Worm (Caenorhabditis elegans) whole organism, late embryonic: ENCODE data around the gene cnnm-2.

Experiments
- C08G9.2 ChIP-seq: sonication (generic microtip); optimal IDR thresholded peaks from 2 replicates; lab custom pipeline; 2016; ENCODE audit warnings: mild to moderate bottlenecking, missing genetic modification characterization, moderate library complexity, missing compliant biosample characterization
- C38D4.7 ChIP-seq: fragments of 200-800 bp; sonication (Bioruptor generic); optimal IDR thresholded peaks from 2 replicates; lab custom pipeline; 2018; ENCODE audit warnings: mild to moderate bottlenecking, missing genetic modification characterization, moderate library complexity, missing compliant biosample characterization
- F13H6.1 ChIP-seq: sonication (generic microtip); optimal IDR thresholded peaks from 2 replicates; lab custom pipeline; 2016; ENCODE audit warnings: missing genetic modification characterization, missing compliant biosample characterization
- K09A11.1 ChIP-seq: sonication (generic microtip); optimal IDR thresholded peaks from 2 replicates; lab custom pipeline; 2017; ENCODE audit warnings: antibody characterized with exemption, mild to moderate bottlenecking, missing genetic modification characterization, missing compliant biosample characterization; ENCODE audit not compliant: insufficient read depth
- T23F11.4 ChIP-seq: fragments of 200-800 bp; sonication (Bioruptor generic); optimal IDR thresholded peaks from 2 replicates; lab custom pipeline; 2018; ENCODE audit warnings: mild to moderate bottlenecking, missing genetic modification characterization, missing compliant biosample characterization
- Y22D7AL.16 ChIP-seq: sonication (generic microtip); optimal IDR thresholded peaks from 2 replicates; lab custom pipeline; 2016; ENCODE audit warnings: missing genetic modification characterization, missing compliant biosample characterization
- ceh-18 ChIP-seq: sonication (generic microtip); optimal IDR thresholded peaks from 2 replicates; lab custom pipeline; 2016; ENCODE audit warnings: missing genetic modification characterization, missing compliant biosample characterization
- ceh-19 ChIP-seq: fragments of 200-800 bp; sonication (Bioruptor generic); optimal IDR thresholded peaks from 2 replicates; lab custom pipeline; 2018; ENCODE audit warnings: mild to moderate bottlenecking, missing genetic modification characterization, missing compliant biosample characterization
- ceh-31 ChIP-seq: sonication (generic microtip); optimal IDR thresholded peaks from 2 replicates; lab custom pipeline; 2016; ENCODE audit warnings: missing genetic modification characterization, missing compliant biosample characterization
- ceh-34 ChIP-seq: sonication (generic microtip); optimal IDR thresholded peaks from 2 replicates; lab custom pipeline; 2016; ENCODE audit warnings: mild to moderate bottlenecking, missing genetic modification characterization, missing compliant biosample characterization
- ceh-6 ChIP-seq: fragments of 200-800 bp; sonication (Bioruptor generic); optimal IDR thresholded peaks from 2 replicates; lab custom pipeline; 2018; ENCODE audit warnings: mild to moderate bottlenecking, missing genetic modification characterization, missing compliant biosample characterization
- ceh-9 ChIP-seq: sonication (generic microtip); optimal IDR thresholded peaks from 2 replicates; lab custom pipeline; 2016; ENCODE audit warnings: mild to moderate bottlenecking, missing genetic modification characterization, inconsistent platforms, missing compliant biosample characterization
- che-1 ChIP-seq: sonication (generic microtip); optimal IDR thresholded peaks from 2 replicates; lab custom pipeline; 2016; ENCODE audit warnings: mild to moderate bottlenecking, missing genetic modification characterization, missing compliant biosample characterization
- dve-1 ChIP-seq: sonication (generic microtip); optimal IDR thresholded peaks from 2 replicates; lab custom pipeline; 2017; ENCODE audit warnings: antibody characterized with exemption, mild to moderate bottlenecking, missing genetic modification characterization, missing compliant biosample characterization
- elt-2 ChIP-seq: sonication (generic microtip); optimal IDR thresholded peaks from 2 replicates; lab custom pipeline; 2016; ENCODE audit warnings: missing genetic modification reagents, missing genetic modification characterization, missing compliant biosample characterization
- eyg-1 ChIP-seq: sonication (generic microtip); optimal IDR thresholded peaks from 2 replicates; lab custom pipeline; 2016; ENCODE audit warnings: missing genotype, missing genetic modification characterization, missing compliant biosample characterization
- fax-1 ChIP-seq: sonication (generic microtip); optimal IDR thresholded peaks from 2 replicates; lab custom pipeline; 2016; ENCODE audit warnings: missing genotype, missing genetic modification characterization, missing compliant biosample characterization
- fkh-10 ChIP-seq: fragments of 150-350 bp; optimal IDR thresholded peaks from 2 replicates; lab custom pipeline; 2014; ENCODE audit warnings: missing biosample characterization, missing genetic modification reagents, missing genetic modification characterization
- fkh-6 ChIP-seq: sonication (generic microtip); optimal IDR thresholded peaks from 2 replicates; lab custom pipeline; 2016; ENCODE audit warnings: missing genetic modification characterization, missing compliant biosample characterization
- gmeb-2 ChIP-seq: sonication (generic microtip); optimal IDR thresholded peaks from 2 replicates; lab custom pipeline; 2016; ENCODE audit warnings: missing genetic modification characterization, inconsistent platforms, missing compliant biosample characterization
- hlh-13 ChIP-seq: fragments of 200-800 bp; sonication (Bioruptor generic); optimal IDR thresholded peaks from 2 replicates; lab custom pipeline; 2018; ENCODE audit warnings: mild to moderate bottlenecking, missing genetic modification characterization, missing compliant biosample characterization
- hlh-30 ChIP-seq: sonication (generic microtip); optimal IDR thresholded peaks from 2 replicates; lab custom pipeline; 2017; ENCODE audit warnings: antibody characterized with exemption, missing genetic modification characterization, missing compliant biosample characterization; ENCODE audit not compliant: insufficient read depth
- hlh-6 ChIP-seq: sonication (generic microtip); optimal IDR thresholded peaks from 2 replicates; lab custom pipeline; 2016; ENCODE audit warnings: missing genotype, missing genetic modification characterization, missing compliant biosample characterization
- lim-6 ChIP-seq: sonication (generic microtip); optimal IDR thresholded peaks from 2 replicates; lab custom pipeline; 2016; ENCODE audit warnings: missing genetic modification characterization, missing compliant biosample characterization
- lin-11 ChIP-seq: fragments of 200-800 bp; sonication (Bioruptor generic); optimal IDR thresholded peaks from 2 replicates; lab custom pipeline; 2018; ENCODE audit warnings: mild to moderate bottlenecking, missing genetic modification characterization, missing compliant biosample characterization
- mec-3 ChIP-seq: sonication (generic microtip); optimal IDR thresholded peaks from 2 replicates; lab custom pipeline; 2016; ENCODE audit warnings: borderline replicate concordance, missing genetic modification characterization, missing compliant biosample characterization
- pat-9 ChIP-seq: fragments of 200-800 bp; sonication (Bioruptor generic); optimal IDR thresholded peaks from 2 replicates; lab custom pipeline; 2018; ENCODE audit warnings: mild to moderate bottlenecking, missing genetic modification characterization, moderate library complexity, missing compliant biosample characterization
- pax-1 ChIP-seq: fragments of 150-350 bp; optimal IDR thresholded peaks from 2 replicates; lab custom pipeline; 2014; ENCODE audit warnings: missing biosample characterization, missing genetic modification characterization
- pqm-1 ChIP-seq: sonication (generic microtip); optimal IDR thresholded peaks from 2 replicates; lab custom pipeline; 2016; ENCODE audit warnings: missing genetic modification characterization, missing compliant biosample characterization
- pros-1 ChIP-seq: fragments of 150-350 bp; optimal IDR thresholded peaks from 2 replicates; lab custom pipeline; 2014; ENCODE audit warnings: missing biosample characterization, missing genetic modification reagents, missing genetic modification characterization
- ref-2 ChIP-seq: sonication (generic microtip); optimal IDR thresholded peaks from 2 replicates; lab custom pipeline; 2016; ENCODE audit warnings: missing genetic modification characterization, missing compliant biosample characterization
- sdc-2 ChIP-seq: sonication (generic microtip); optimal IDR thresholded peaks from 2 replicates; lab custom pipeline; 2016; ENCODE audit warnings: missing genotype, missing genetic modification characterization, missing compliant biosample characterization
- sox-2 ChIP-seq: fragments of 200-800 bp; sonication (Bioruptor generic); IDR thresholded peaks from 2 replicates; pipeline ENCODE4 v1.3.6; 2022; ENCODE audit warnings: missing genetic modification reagents, missing genetic modification characterization, missing compliant biosample characterization
- sox-4 ChIP-seq: sonication (generic microtip); optimal IDR thresholded peaks from 2 replicates; lab custom pipeline; 2017; ENCODE audit warnings: mild to moderate bottlenecking, missing genetic modification characterization, inconsistent platforms, missing compliant biosample characterization
- tbx-7 ChIP-seq: sonication (generic microtip); optimal IDR thresholded peaks from 2 replicates; lab custom pipeline; 2016; ENCODE audit warnings: missing genotype, missing genetic modification characterization, missing compliant biosample characterization
- ttx-3 ChIP-seq: sonication (generic microtip); optimal IDR thresholded peaks from 2 replicates; lab custom pipeline; 2016; ENCODE audit warnings: missing genetic modification reagents, missing genetic modification characterization, missing compliant biosample characterization
- unc-3 ChIP-seq, 2 experiments: fragments of 200-800 bp in 1 of 2; sonication (Bioruptor generic) in 1 of 2; sonication (generic microtip) in 1 of 2; conservative IDR thresholded peaks in 1 of 2; optimal IDR thresholded peaks in 1 of 2; 2 replicates each; pipeline versions ENCODE4 v1.3.6 to Lab custom; 2016 to 2022; ENCODE audit warnings: missing compliant biosample characterization in 2 of 2, missing genetic modification characterization in 2 of 2, missing genetic modification reagents in 1 of 2
- unc-86 ChIP-seq: sonication (generic microtip); optimal IDR thresholded peaks from 2 replicates; lab custom pipeline; 2016; ENCODE audit warnings: missing genetic modification characterization, missing compliant biosample characterization

cnnm-2 gene

ce11 chrX:8817929-8818328 is 6.0 kb downstream of the cnnm-2 start:
- no peak for TF ChIP-seq unc-86 (tag; lab: Kevin White, UChicago)
- TF ChIP-seq unc-3 (GFP tag; conservative IDR thresholded peaks at IDR 0.05; lab: Robert Waterston, UW), result no peak
- TF ChIP-seq unc-3 (tag; optimal IDR thresholded peaks at IDR 0.05; lab: Kevin White, UChicago), result no peak
- peak; percentile 3 for TF ChIP-seq fkh-6
- TF ChIP-seq T23F11.4 (GFP tag; lab: Kevin White, UChicago), result no peak
- TF ChIP-seq lim-6 (tag; lab: Kevin White, UChicago), result no peak
- TF ChIP-seq ttx-3 (tag; lab: Kevin White, UChicago), result no peak
- TF ChIP-seq hlh-30 (tag; lab: Kevin White, UChicago), result no peak
- TF ChIP-seq ceh-34 (tag; lab: Kevin White, UChicago), result peak; percentile 27
- TF ChIP-seq fkh-10 (GFP tag; lab: Kevin White, UChicago), result no peak
- TF ChIP-seq dve-1 (tag; lab: Kevin White, UChicago), result no peak
- peak; percentile 26 for TF ChIP-seq sox-4 (tag; lab: Kevin White, UChicago)
- TF ChIP-seq ceh-18 (tag; lab: Kevin White, UChicago), result no peak
- peak; percentile 29 for TF ChIP-seq ref-2 (tag; lab: Kevin White, UChicago)
- TF ChIP-seq sdc-2 (tag; lab: Kevin White, UChicago), result no peak
- peak; percentile 11 for TF ChIP-seq C38D4.7 (GFP tag; lab: Kevin White, UChicago)
- TF ChIP-seq che-1 (tag; lab: Kevin White, UChicago), result peak; percentile 54
- no peak for TF ChIP-seq C08G9.2 (tag; lab: Kevin White, UChicago)
- no peak for TF ChIP-seq hlh-13
- no peak for TF ChIP-seq mec-3 (tag; lab: Kevin White, UChicago)
- no peak for TF ChIP-seq hlh-6 (tag; lab: Kevin White, UChicago)
- TF ChIP-seq gmeb-2 (tag; lab: Kevin White, UChicago), result peak; percentile 33
- no peak for TF ChIP-seq fax-1 (tag; lab: Kevin White, UChicago)
- TF ChIP-seq eyg-1, result no peak
- no peak for TF ChIP-seq lin-11 (tag; lab: Kevin White, UChicago)
- TF ChIP-seq ceh-6 (GFP tag; lab: Kevin White, UChicago), result peak; percentile 48
- peak; percentile 66 for TF ChIP-seq elt-2 (tag; lab: Kevin White, UChicago)

ce11 chrX:8819815-8820415 is 8.0 kb downstream of the cnnm-2 start:
- TF ChIP-seq ceh-19 (GFP tag; lab: Kevin White, UChicago) (no peak), Y22D7AL.16 (no peak), sdc-2 (tag; lab: Kevin White, UChicago) (no peak), fkh-10 (GFP tag; lab: Kevin White, UChicago) (no peak), lin-11 (tag; lab: Kevin White, UChicago) (no peak), sox-4 (tag; lab: Kevin White, UChicago) (no peak), eyg-1 (no peak), pqm-1 (no peak), pros-1 (tag; lab: Kevin White, UChicago) (no peak), pat-9 (tag; lab: Kevin White, UChicago) (no peak), T23F11.4 (GFP tag; lab: Kevin White, UChicago) (no peak), mec-3 (tag; lab: Kevin White, UChicago) (no peak), che-1 (tag; lab: Kevin White, UChicago) (no peak), ceh-31 (tag; lab: Kevin White, UChicago) (no peak), ceh-9 (no peak)

DNA sequence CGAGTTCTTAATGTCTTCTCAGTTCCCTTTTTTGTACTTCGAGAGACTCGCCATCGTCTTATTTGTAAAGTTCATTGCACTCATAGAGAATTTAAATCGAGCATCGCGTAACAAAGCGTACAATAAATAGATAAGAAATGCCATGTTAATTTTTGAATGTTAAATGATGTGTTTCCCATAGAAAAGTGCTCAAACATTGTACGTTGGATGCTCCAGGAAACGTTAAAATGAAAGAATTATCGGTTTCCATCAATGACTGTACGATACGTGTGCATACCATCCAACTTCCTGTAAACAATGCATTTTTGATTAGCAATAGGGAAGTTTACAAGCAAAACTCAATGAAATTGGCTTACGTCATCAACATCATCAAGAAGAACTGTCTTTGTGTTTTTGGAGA is 8.7 kb downstream of the cnnm-2 start:
- TF ChIP-seq tbx-7 (tag; lab: Kevin White, UChicago) (no peak), T23F11.4 (GFP tag; lab: Kevin White, UChicago) (no peak), hlh-30 (tag; lab: Kevin White, UChicago) (no peak), F13H6.1 (tag; lab: Kevin White, UChicago) (no peak), pros-1 (tag; lab: Kevin White, UChicago) (no peak), ttx-3 (tag; lab: Kevin White, UChicago) (no peak), K09A11.1 (no peak), pax-1 (tag; lab: Kevin White, UChicago) (no peak), pat-9 (tag; lab: Kevin White, UChicago) (no peak), ceh-19 (GFP tag; lab: Kevin White, UChicago) (no peak), ceh-31 (tag; lab: Kevin White, UChicago) (no peak), ceh-34 (tag; lab: Kevin White, UChicago) (no peak), sox-2 (GFP tag; lab: Robert Waterston, UW) (no peak), eyg-1 (no peak), C08G9.2 (tag; lab: Kevin White, UChicago) (no peak), Y22D7AL.16 (no peak)
- TF ChIP-seq, all 69 proteins: peak for 0
